Worm (Caenorhabditis elegans) whole organism, mixed stage, embryonic: Measurements from ENCODE around the gene M28.4.

ENCODE experiments used
- M03D4.4 ChIP-seq: sonication (generic microtip); optimal IDR thresholded peaks from 2 replicates; lab custom pipeline; 2017; ENCODE audit warnings: mild to moderate bottlenecking, missing genetic modification characterization, missing compliant biosample characterization
- bed-3 ChIP-seq: fragments of 200-800 bp; sonication (Bioruptor generic); optimal IDR thresholded peaks from 3 replicates; lab custom pipeline; 2018; ENCODE audit warnings: mild to moderate bottlenecking, missing genetic modification characterization, moderate library complexity, missing compliant biosample characterization
- ceh-39 ChIP-seq: fragments of 150-350 bp; optimal IDR thresholded peaks from 2 replicates; lab custom pipeline; 2014; ENCODE audit warnings: missing biosample characterization, missing genetic modification characterization
- ceh-83 ChIP-seq: fragments of 200-800 bp; sonication (Bioruptor generic); optimal IDR thresholded peaks from 2 replicates; lab custom pipeline; 2018; ENCODE audit warnings: mild to moderate bottlenecking, missing genetic modification characterization, missing compliant biosample characterization
- ces-1 ChIP-seq: fragments of 150-350 bp; optimal IDR thresholded peaks from 2 replicates; lab custom pipeline; 2014; ENCODE audit warnings: missing biosample characterization, missing genetic modification reagents, missing genetic modification characterization
- cnd-1 ChIP-seq: fragments of 200-800 bp; sonication (Bioruptor generic); optimal IDR thresholded peaks from 2 replicates; lab custom pipeline; 2018; ENCODE audit warnings: mild to moderate bottlenecking, missing genetic modification characterization, missing compliant biosample characterization
- drap-1 ChIP-seq: fragments of 200-800 bp; sonication (Bioruptor generic); optimal IDR thresholded peaks from 3 replicates; lab custom pipeline; 2018; ENCODE audit warnings: mild to moderate bottlenecking, missing genetic modification characterization, missing compliant biosample characterization
- elt-1 ChIP-seq: sonication (generic microtip); optimal IDR thresholded peaks from 2 replicates; lab custom pipeline; 2017; ENCODE audit warnings: missing genetic modification characterization, mild to moderate bottlenecking, missing compliant biosample characterization, antibody characterized with exemption, moderate library complexity, borderline replicate concordance; ENCODE audit not compliant: insufficient read depth
- elt-3 ChIP-seq: fragments of 150-350 bp; optimal IDR thresholded peaks from 2 replicates; lab custom pipeline; 2014; ENCODE audit warnings: missing biosample characterization, missing genetic modification characterization
- flh-1 ChIP-seq: fragments of 200-800 bp; sonication (Bioruptor generic); optimal IDR thresholded peaks from 2 replicates; lab custom pipeline; 2018; ENCODE audit warnings: mild to moderate bottlenecking, missing genetic modification characterization, moderate library complexity, missing compliant biosample characterization
- ham-2 ChIP-seq: fragments of 200-800 bp; sonication (Bioruptor generic); optimal IDR thresholded peaks from 2 replicates; lab custom pipeline; 2018; ENCODE audit warnings: mild to moderate bottlenecking, missing genetic modification characterization, missing compliant biosample characterization
- hlh-1 ChIP-seq: fragments of 150-350 bp; optimal IDR thresholded peaks from 2 replicates; lab custom pipeline; 2014; ENCODE audit warnings: missing biosample characterization, missing genetic modification reagents, missing genetic modification characterization
- lin-13 ChIP-seq: fragments of 150-350 bp; optimal IDR thresholded peaks from 2 replicates; lab custom pipeline; 2014; ENCODE audit warnings: missing biosample characterization, missing genetic modification characterization
- lsy-2 ChIP-seq: fragments of 150-350 bp; optimal IDR thresholded peaks from 2 replicates; lab custom pipeline; 2014; ENCODE audit warnings: missing biosample characterization, missing genetic modification characterization
- mab-5 ChIP-seq: fragments of 150-350 bp; optimal IDR thresholded peaks from 2 replicates; lab custom pipeline; 2014; ENCODE audit warnings: missing biosample characterization, missing genetic modification characterization
- mep-1 ChIP-seq: fragments of 150-350 bp; optimal IDR thresholded peaks from 2 replicates; lab custom pipeline; 2017; ENCODE audit warnings: missing biosample characterization, missing genetic modification reagents, missing genetic modification characterization, inconsistent platforms
- mls-2 ChIP-seq: sonication (generic microtip); optimal IDR thresholded peaks from 2 replicates; lab custom pipeline; 2016; ENCODE audit warnings: mild to moderate bottlenecking, missing genetic modification characterization, moderate library complexity, missing compliant biosample characterization
- nhr-12 ChIP-seq: fragments of 150-350 bp; optimal IDR thresholded peaks from 2 replicates; lab custom pipeline; 2014; ENCODE audit warnings: missing biosample characterization, missing genetic modification characterization
- nhr-237 ChIP-seq: fragments of 150-350 bp; optimal IDR thresholded peaks from 2 replicates; lab custom pipeline; 2014; ENCODE audit warnings: missing biosample characterization, missing genetic modification characterization
- nhr-28 ChIP-seq: fragments of 150-350 bp; optimal IDR thresholded peaks from 2 replicates; lab custom pipeline; 2014; ENCODE audit warnings: missing biosample characterization, missing genetic modification characterization
- snpc-4 ChIP-seq: fragments of 150-350 bp; optimal IDR thresholded peaks from 2 replicates; lab custom pipeline; 2014; ENCODE audit warnings: missing biosample characterization, missing genetic modification characterization
- tbx-8 ChIP-seq: fragments of 200-800 bp; sonication (Bioruptor generic); optimal IDR thresholded peaks from 2 replicates; lab custom pipeline; 2018; ENCODE audit warnings: mild to moderate bottlenecking, missing genetic modification characterization, moderate library complexity, missing compliant biosample characterization
- unc-120 ChIP-seq: sonication (generic microtip); optimal IDR thresholded peaks from 2 replicates; lab custom pipeline; 2017; ENCODE audit warnings: missing genetic modification characterization, missing compliant biosample characterization; ENCODE audit not compliant: poor library complexity, severe bottlenecking
- unc-39 ChIP-seq: fragments of 150-350 bp; optimal IDR thresholded peaks from 2 replicates; lab custom pipeline; 2014; ENCODE audit warnings: missing biosample characterization, missing genetic modification characterization
- unc-62 ChIP-seq: fragments of 150-350 bp; optimal IDR thresholded peaks from 2 replicates; lab custom pipeline; 2014; ENCODE audit warnings: missing biosample characterization, missing genetic modification reagents, missing genetic modification characterization
- zip-8 ChIP-seq: fragments of 150-350 bp; optimal IDR thresholded peaks from 2 replicates; lab custom pipeline; 2014; ENCODE audit warnings: missing biosample characterization, missing genetic modification characterization
- ztf-11 ChIP-seq: fragments of 150-350 bp; optimal IDR thresholded peaks from 2 replicates; lab custom pipeline; 2014; ENCODE audit warnings: missing biosample characterization, missing genetic modification characterization

The M28.4 gene

DNA sequence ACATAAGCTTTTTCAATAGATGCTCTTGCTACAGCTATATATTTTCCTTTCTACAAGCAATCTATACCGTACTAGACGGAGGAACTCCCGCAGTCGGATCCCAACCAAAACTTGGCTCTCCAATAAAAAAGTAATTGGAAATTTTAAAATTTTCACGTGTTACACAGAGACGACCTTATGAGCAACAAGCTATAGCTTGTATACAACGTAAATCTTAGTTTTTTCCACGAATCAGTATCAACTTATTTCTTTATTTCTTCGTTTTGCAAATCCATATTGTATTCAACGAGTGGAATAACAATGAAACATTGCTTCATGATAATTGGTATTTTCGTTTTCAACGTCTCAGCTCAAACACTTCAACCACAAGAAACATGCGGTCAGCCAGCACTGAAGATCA is at the start of gene M28.4:
Gene M28.4, plus strand, starts transcription at position 301 of the 400 bp plus-strand sequence.
- TF ChIP-seq unc-120 (tag; lab: Kevin White, UChicago) (no peak), bed-3 (GFP tag; lab: Kevin White, UChicago) (no peak), mep-1 (tag; lab: Kevin White, UChicago) (no peak), lsy-2 (tag; lab: Kevin White, UChicago) (no peak), cnd-1 (no peak), elt-1 (tag; lab: Kevin White, UChicago) (no peak), ham-2 (GFP tag; lab: Kevin White, UChicago) (no peak), unc-39 (tag; lab: Kevin White, UChicago) (no peak), hlh-1 (tag; lab: Kevin White, UChicago) (no peak)

ce11 chrII:10594312-10594711 is 49.2 kb upstream of the M28.4 start:
- TF ChIP-seq ces-1 (GFP tag; lab: Kevin White, UChicago) = no peak
- peak; percentile 94 for TF ChIP-seq zip-8 (tag; lab: Kevin White, UChicago)

- TF ChIP-seq M03D4.4 (tag; lab: Kevin White, UChicago) = no peak
Observed at ce11 chrII:10594758-10595157, 48.7 kb upstream of the M28.4 start, which contains the start of gene C14A4.6. Gene C14A4.6, minus strand, starts transcription at chrII:10594776.

DNA sequence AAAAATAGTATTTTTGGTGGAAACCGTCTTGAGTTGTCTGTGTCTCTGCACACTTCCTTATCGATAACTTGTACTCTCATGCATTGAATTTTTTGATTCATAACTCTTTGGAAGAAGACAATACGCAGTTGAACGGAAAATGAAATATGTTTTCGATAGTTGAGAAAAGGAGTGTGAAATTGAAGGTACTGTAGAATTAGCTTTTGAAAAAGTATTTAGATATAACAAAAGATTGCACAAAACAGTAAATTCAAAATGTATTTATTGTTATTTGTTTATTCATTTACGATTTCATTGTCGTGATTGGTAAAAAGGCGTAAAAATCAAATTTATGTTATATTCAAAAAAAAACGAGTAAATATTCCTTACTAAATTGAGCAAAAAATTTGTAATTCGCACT is 47.0 kb upstream of the M28.4 start, which contains the start of gene C14A4.7:
Gene C14A4.7, minus strand, starts transcription at position 101 of the 400 bp plus-strand sequence.
- TF ChIP-seq nhr-12 (tag; lab: Kevin White, UChicago) (no peak), snpc-4 (tag; lab: Kevin White, UChicago) (no peak), nhr-237 (no peak), ham-2 (GFP tag; lab: Kevin White, UChicago) (no peak), hlh-1 (tag; lab: Kevin White, UChicago) (no peak), mls-2 (tag; lab: Kevin White, UChicago) (no peak), ces-1 (GFP tag; lab: Kevin White, UChicago) (no peak), ceh-39 (tag; lab: Kevin White, UChicago) (no peak), ceh-83 (GFP tag; lab: Kevin White, UChicago) (no peak), tbx-8 (GFP tag; lab: Kevin White, UChicago) (no peak), unc-39 (tag; lab: Kevin White, UChicago) (no peak)

DNA sequence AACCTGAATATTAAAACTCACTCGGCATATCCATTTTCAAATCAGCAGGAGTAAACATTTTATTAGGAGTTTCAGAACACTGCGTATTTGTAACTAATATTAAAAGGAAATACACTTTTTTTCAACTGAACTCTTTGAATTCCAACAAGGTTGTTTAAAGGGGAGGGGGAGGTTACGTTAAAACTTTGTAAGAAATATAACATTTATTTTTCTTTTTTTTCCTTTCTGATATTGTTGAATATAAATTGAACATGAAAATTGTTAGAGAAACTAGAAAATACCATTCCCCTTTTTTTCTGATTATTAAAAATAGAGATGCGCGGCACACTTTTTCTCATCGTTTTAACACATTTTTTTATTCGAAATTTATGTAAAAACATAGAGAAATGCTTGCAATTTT is 45.5 kb upstream of the M28.4 start, which contains the start of gene C14A4.8:
Gene C14A4.8, minus strand, starts transcription at position 101 of the 400 bp plus-strand sequence.
- TF ChIP-seq elt-1 (tag; lab: Kevin White, UChicago) (no peak), mls-2 (tag; lab: Kevin White, UChicago) (no peak), flh-1 (GFP tag; lab: Kevin White, UChicago) (no peak), lsy-2 (tag; lab: Kevin White, UChicago) (no peak), drap-1 (GFP tag; lab: Kevin White, UChicago) (no peak), unc-62 (GFP tag; lab: Kevin White, UChicago) (no peak), unc-39 (tag; lab: Kevin White, UChicago) (no peak), ztf-11 (tag; lab: Kevin White, UChicago) (no peak), ces-1 (GFP tag; lab: Kevin White, UChicago) (no peak), mab-5 (tag; lab: Kevin White, UChicago) (no peak), hlh-1 (tag; lab: Kevin White, UChicago) (no peak), nhr-28 (tag; lab: Kevin White, UChicago) (no peak), ceh-83 (GFP tag; lab: Kevin White, UChicago) (no peak), ham-2 (GFP tag; lab: Kevin White, UChicago) (no peak), lin-13 (no peak), cnd-1 (no peak), ceh-39 (tag; lab: Kevin White, UChicago) (no peak), elt-3 (tag; lab: Kevin White, UChicago) (no peak), bed-3 (GFP tag; lab: Kevin White, UChicago) (no peak)

DNA sequence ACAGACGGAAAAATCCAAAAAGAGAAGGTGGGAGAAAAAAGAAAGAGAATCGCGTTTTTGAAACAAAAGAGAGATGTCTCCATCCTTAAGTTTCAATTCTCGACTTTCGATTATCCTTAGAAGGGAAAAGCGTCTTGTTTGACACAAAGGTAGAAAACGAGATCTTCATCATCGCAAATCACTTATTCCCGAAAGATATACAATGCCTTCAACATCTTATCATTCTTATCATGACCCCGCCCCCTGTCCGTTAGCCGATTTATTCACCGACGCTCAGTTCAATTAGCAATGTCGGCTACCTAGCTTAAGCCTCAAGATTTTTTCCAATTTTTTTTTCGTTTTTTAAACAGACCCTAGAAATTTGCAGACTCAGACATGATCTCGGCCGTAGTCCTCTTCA is 44.5 kb upstream of the M28.4 start, which contains the start of gene C14A4.9:
Gene C14A4.9, plus strand, starts transcription at position 368 of the 400 bp plus-strand sequence.
- no peak for TF ChIP-seq drap-1 (GFP tag; lab: Kevin White, UChicago)
- peak; percentile 79 for TF ChIP-seq elt-3 (tag; lab: Kevin White, UChicago)
